Comparison of ENCODE assay signal across 4 fruit fly cellular contexts in genomic region chr2L:14461066-14461465, dm6.
TF ChIP-seq lines count a peak whose summit lies in the region.

No protein-coding gene starts in this region.

- TF ChIP-seq CTCF in whole organism, embryonic (GFP tag; optimal IDR thresholded peaks at IDR 0.05; lab: Kevin White, UChicago) = peak; percentile 1

TF ChIP-seq in whole organism, embryonic, 481 proteins besides CTCF, POLR2A, EP300 and RAD21 (continues in another document):
- TF ChIP-seq Tbp (GFP tag; optimal IDR thresholded peaks at IDR 0.05; lab: Kevin White, UChicago) (no peak), Gsc (GFP tag; IDR thresholded peaks at IDR 0.05; lab: Robert Waterston, UW) (no peak), CG18011 (GFP tag; optimal IDR thresholded peaks at IDR 0.05; lab: Kevin White, UChicago) (peak; percentile 40), CG4820 (GFP tag; optimal IDR thresholded peaks at IDR 0.05; lab: Kevin White, UChicago) (peak; percentile 84), CG9437 (GFP tag; optimal IDR thresholded peaks at IDR 0.05; lab: Kevin White, UChicago) (peak; percentile 56), Aef1 (GFP tag; IDR thresholded peaks at IDR 0.05; lab: Robert Waterston, UW) (peak; percentile 61), Poxn (GFP tag; IDR thresholded peaks at IDR 0.05; lab: Robert Waterston, UW) (no peak), disco-r (GFP tag; optimal IDR thresholded peaks at IDR 0.05; lab: Kevin White, UChicago) (peak; percentile 80), CG17186 (GFP tag; optimal IDR thresholded peaks at IDR 0.05; lab: Kevin White, UChicago) (peak; percentile 28), inv (GFP tag; IDR thresholded peaks at IDR 0.05; lab: Robert Waterston, UW; ENCODE audit: partially characterized antibody) (no peak), ERR (GFP tag; optimal IDR thresholded peaks at IDR 0.05; lab: Kevin White, UChicago) (peak; percentile 26), CG17385 (GFP tag; optimal IDR thresholded peaks at IDR 0.05; lab: Kevin White, UChicago) (peak; percentile 68), CG34224 (GFP tag; IDR thresholded peaks at IDR 0.05; lab: Robert Waterston, UW; ENCODE audit: partially characterized antibody) (no peak), Xrp1 (GFP tag; IDR thresholded peaks at IDR 0.05; lab: Robert Waterston, UW) (peak; percentile 95), hb (GFP tag; IDR thresholded peaks at IDR 0.05; lab: Robert Waterston, UW; ENCODE audit: partially characterized antibody) (no peak), CG12659 (GFP tag; optimal IDR thresholded peaks at IDR 0.05; lab: Kevin White, UChicago) (peak; percentile 65), btn (GFP tag; optimal IDR thresholded peaks at IDR 0.05; lab: Kevin White, UChicago) (peak; percentile 60), CG11695 (GFP tag; IDR thresholded peaks at IDR 0.05; lab: Robert Waterston, UW) (peak; percentile 74; the same call in 2 of the 3 replicates), ash1 (GFP tag; optimal IDR thresholded peaks at IDR 0.05; lab: Kevin White, UChicago) (no peak), chn (GFP tag; optimal IDR thresholded peaks at IDR 0.05; lab: Kevin White, UChicago) (peak; percentile 85), E2f1 (GFP tag; IDR thresholded peaks at IDR 0.05; lab: Robert Waterston, UW) (peak; percentile 66), CG2199 (GFP tag; IDR thresholded peaks at IDR 0.05; lab: Robert Waterston, UW) (peak; percentile 52; the same call in 1 of the 3 replicates)

TF ChIP-seq in whole organism, prepupa, 60 proteins besides CTCF, POLR2A, EP300 and RAD21 (continues in another document):
- TF ChIP-seq CG6276 (GFP tag; optimal IDR thresholded peaks at IDR 0.05; lab: Kevin White, UChicago) (no peak), Smox (GFP tag; optimal IDR thresholded peaks at IDR 0.05; lab: Kevin White, UChicago) (peak; percentile 86), achi (GFP tag; optimal IDR thresholded peaks at IDR 0.05; lab: Kevin White, UChicago) (peak; percentile 57), Hr39 (GFP tag; optimal IDR thresholded peaks at IDR 0.05; lab: Kevin White, UChicago) (peak; percentile 85), fkh (GFP tag; optimal IDR thresholded peaks at IDR 0.05; lab: Kevin White, UChicago) (peak; percentile 94), CG6808 (GFP tag; optimal IDR thresholded peaks at IDR 0.05; lab: Kevin White, UChicago) (peak; percentile 24), vri (GFP tag; optimal IDR thresholded peaks at IDR 0.05; lab: Kevin White, UChicago) (peak; percentile 72), CG3032 (tag; optimal IDR thresholded peaks at IDR 0.05; lab: Kevin White, UChicago) (peak; percentile 39), CG34406 (GFP tag; optimal IDR thresholded peaks at IDR 0.05; lab: Kevin White, UChicago) (peak; percentile 68), Gug (GFP tag; IDR thresholded peaks at IDR 0.05; lab: Robert Waterston, UW) (no peak), CG11762 (GFP tag; optimal IDR thresholded peaks at IDR 0.05; lab: Kevin White, UChicago; ENCODE audit: insufficient read depth) (no peak), CG3919 (GFP tag; optimal IDR thresholded peaks at IDR 0.05; lab: Kevin White, UChicago) (peak; percentile 66), CG8319 (GFP tag; optimal IDR thresholded peaks at IDR 0.05; lab: Kevin White, UChicago) (peak; percentile 20), ss (GFP tag; optimal IDR thresholded peaks at IDR 0.05; lab: Kevin White, UChicago) (peak in 1 of 2 experiments; percentile 46), esn (GFP tag; optimal IDR thresholded peaks at IDR 0.05; lab: Kevin White, UChicago) (peak; percentile 88), CG10631 (GFP tag; optimal IDR thresholded peaks at IDR 0.05; lab: Kevin White, UChicago) (peak; percentile 49), topi (GFP tag; optimal IDR thresholded peaks at IDR 0.05; lab: Kevin White, UChicago) (peak; percentile 81), Ets96B (tag; optimal IDR thresholded peaks at IDR 0.05; lab: Kevin White, UChicago) (peak; percentile 54), Sox102F (GFP tag; optimal IDR thresholded peaks at IDR 0.05; lab: Kevin White, UChicago) (peak; percentile 81), CG4318 (GFP tag; optimal IDR thresholded peaks at IDR 0.05; lab: Kevin White, UChicago) (no peak), Hr4 (GFP tag; optimal IDR thresholded peaks at IDR 0.05; lab: Kevin White, UChicago) (peak; percentile 33), CG11902 (GFP tag; optimal IDR thresholded peaks at IDR 0.05; lab: Kevin White, UChicago) (peak; percentile 56), salr (GFP tag; optimal IDR thresholded peaks at IDR 0.05; lab: Kevin White, UChicago) (no peak), Eip78C (GFP tag; lab: Kevin White, UChicago) (peak; percentile 91)

TF ChIP-seq in whole organism, pupa, 21 proteins besides CTCF, POLR2A, EP300 and RAD21:
- TF ChIP-seq CG8301 (tag; optimal IDR thresholded peaks at IDR 0.05; lab: Kevin White, UChicago) (no peak), CG34367 (tag; optimal IDR thresholded peaks at IDR 0.05; lab: Kevin White, UChicago) (peak; percentile 24), CG4496 (GFP tag; IDR thresholded peaks at IDR 0.05; lab: Robert Waterston, UW) (no peak), EcR (GFP tag; optimal IDR thresholded peaks at IDR 0.05; lab: Kevin White, UChicago) (no peak), CG9948 (tag; optimal IDR thresholded peaks at IDR 0.05; lab: Kevin White, UChicago) (peak; percentile 13), Pif1A (GFP tag; optimal IDR thresholded peaks at IDR 0.05; lab: Kevin White, UChicago) (peak; percentile 6), CG10348 (GFP tag; IDR thresholded peaks at IDR 0.05; lab: Robert Waterston, UW) (no peak), CG14655 (GFP tag; optimal IDR thresholded peaks at IDR 0.05; lab: Kevin White, UChicago) (no peak), Snoo (tag; optimal IDR thresholded peaks at IDR 0.05; lab: Kevin White, UChicago) (peak; percentile 62), Ets98B (GFP tag; IDR thresholded peaks at IDR 0.05; lab: Robert Waterston, UW) (no peak), CG17806 (tag; optimal IDR thresholded peaks at IDR 0.05; lab: Kevin White, UChicago) (peak; percentile 26), CG32121 (GFP tag; IDR thresholded peaks at IDR 0.05; lab: Robert Waterston, UW) (0 out of 2 replicates have a peak, but pooled peaks have one; percentile 22), rn (GFP tag; IDR thresholded peaks at IDR 0.05; lab: Robert Waterston, UW) (no peak), CG12605 (GFP tag; IDR thresholded peaks at IDR 0.05; lab: Robert Waterston, UW) (no peak), D1 (tag; optimal IDR thresholded peaks at IDR 0.05; lab: Kevin White, UChicago) (no peak), Pif1B (GFP tag; optimal IDR thresholded peaks at IDR 0.05; lab: Kevin White, UChicago) (peak; percentile 56), CG8159 (tag; optimal IDR thresholded peaks at IDR 0.05; lab: Kevin White, UChicago) (peak; percentile 52), CG15710 (tag; optimal IDR thresholded peaks at IDR 0.05; lab: Kevin White, UChicago) (peak; percentile 59)

TF ChIP-seq in whole organism, wandering third instar larva, 38 proteins besides CTCF, POLR2A, EP300 and RAD21 (continues in another document):
- no peak for TF ChIP-seq jim (GFP tag; optimal IDR thresholded peaks at IDR 0.05; lab: Kevin White, UChicago)
- TF ChIP-seq pan (optimal IDR thresholded peaks at IDR 0.05; lab: Kevin White, UChicago) = no peak
- no peak for TF ChIP-seq Myc (optimal IDR thresholded peaks at IDR 0.05; lab: Kevin White, UChicago)
- TF ChIP-seq lola (GFP tag; optimal IDR thresholded peaks at IDR 0.05; lab: Kevin White, UChicago) = no peak
- peak; percentile 64 for TF ChIP-seq brk (GFP tag; optimal IDR thresholded peaks at IDR 0.05; lab: Kevin White, UChicago)
- TF ChIP-seq fru (GFP tag; optimal IDR thresholded peaks at IDR 0.05; lab: Kevin White, UChicago) = peak; percentile 88
- no peak for TF ChIP-seq N (GFP tag; optimal IDR thresholded peaks at IDR 0.05; lab: Kevin White, UChicago)
- peak; percentile 26 for TF ChIP-seq CG9705 (GFP tag; optimal IDR thresholded peaks at IDR 0.05; lab: Kevin White, UChicago)
- peak; percentile 87 for TF ChIP-seq Hnf4 (GFP tag; optimal IDR thresholded peaks at IDR 0.05; lab: Kevin White, UChicago)
- peak; percentile 88 for TF ChIP-seq br (GFP tag; optimal IDR thresholded peaks at IDR 0.05; lab: Kevin White, UChicago)
- TF ChIP-seq foxo (GFP tag; optimal IDR thresholded peaks at IDR 0.05; lab: Kevin White, UChicago) = peak in 1 of 2 experiments; percentile 90
- no peak for TF ChIP-seq usp (GFP tag; optimal IDR thresholded peaks at IDR 0.05; lab: Kevin White, UChicago)
- peak; percentile 83 for TF ChIP-seq sv (GFP tag; optimal IDR thresholded peaks at IDR 0.05; lab: Kevin White, UChicago)
- TF ChIP-seq tai (GFP tag; optimal IDR thresholded peaks at IDR 0.05; lab: Kevin White, UChicago) = peak; percentile 75
- peak; percentile 87 for TF ChIP-seq ey (GFP tag; optimal IDR thresholded peaks at IDR 0.05; lab: Kevin White, UChicago)
- TF ChIP-seq rgr (GFP tag; optimal IDR thresholded peaks at IDR 0.05; lab: Kevin White, UChicago) = peak; percentile 86
- no peak for TF ChIP-seq dsf (GFP tag; optimal IDR thresholded peaks at IDR 0.05; lab: Kevin White, UChicago; ENCODE audit: borderline replicate concordance)
- TF ChIP-seq Rel (GFP tag; optimal IDR thresholded peaks at IDR 0.05; lab: Kevin White, UChicago) = peak; percentile 9
- TF ChIP-seq Rel (tag; optimal IDR thresholded peaks at IDR 0.05; lab: Kevin White, UChicago) = peak; percentile 55
- TF ChIP-seq CG32264 (GFP tag; optimal IDR thresholded peaks at IDR 0.05; lab: Kevin White, UChicago) = peak; percentile 69
- no peak for TF ChIP-seq dl (GFP tag; optimal IDR thresholded peaks at IDR 0.05; lab: Kevin White, UChicago; ENCODE audit: insufficient read depth in 1 of 2, partially characterized antibody in 2 of 2)
- peak; percentile 53 for TF ChIP-seq dmrt93B (GFP tag; optimal IDR thresholded peaks at IDR 0.05; lab: Kevin White, UChicago)
- TF ChIP-seq Dif (GFP tag; optimal IDR thresholded peaks at IDR 0.05; lab: Kevin White, UChicago; ENCODE audit: partially characterized antibody) = no peak
- TF ChIP-seq Abd-B (GFP tag; optimal IDR thresholded peaks at IDR 0.05; lab: Kevin White, UChicago) = no peak
- no peak for TF ChIP-seq Vsx2 (GFP tag; optimal IDR thresholded peaks at IDR 0.05; lab: Kevin White, UChicago; ENCODE audit: partially characterized antibody)
- no peak for TF ChIP-seq Hr78 (GFP tag; optimal IDR thresholded peaks at IDR 0.05; lab: Kevin White, UChicago)
- TF ChIP-seq Jra (GFP tag; optimal IDR thresholded peaks at IDR 0.05; lab: Kevin White, UChicago) = peak; percentile 67
- TF ChIP-seq OdsH (GFP tag; optimal IDR thresholded peaks at IDR 0.05; lab: Kevin White, UChicago) = peak; percentile 88
- TF ChIP-seq Dfd (GFP tag; optimal IDR thresholded peaks at IDR 0.05; lab: Kevin White, UChicago) = no peak
- TF ChIP-seq sage (GFP tag; optimal IDR thresholded peaks at IDR 0.05; lab: Kevin White, UChicago) = peak; percentile 47
- no peak for TF ChIP-seq Hr83 (GFP tag; optimal IDR thresholded peaks at IDR 0.05; lab: Kevin White, UChicago; ENCODE audit: poor library complexity, severe bottlenecking)
- TF ChIP-seq woc (GFP tag; optimal IDR thresholded peaks at IDR 0.05; lab: Kevin White, UChicago) = peak; percentile 67
- TF ChIP-seq psq (GFP tag; optimal IDR thresholded peaks at IDR 0.05; lab: Kevin White, UChicago) = peak; percentile 80
- no peak for TF ChIP-seq GATAd (GFP tag; optimal IDR thresholded peaks at IDR 0.05; lab: Kevin White, UChicago)

Comparison
In these comparisons a context has a peak if more than half of its experiments do, and no peak if none do; other contexts are left out.
1. Of the 7 proteins assayed by ChIP-seq in both whole organism, embryonic and whole organism, prepupa: peak only in whole organism, embryonic: Gug; only in whole organism, prepupa: CG16779 and Hr39; in both: Blimp-1 and Sox102F; in neither: 2.